Worm (Caenorhabditis elegans) whole organism, young adult: ENCODE results near the gene F59D12.2.

Experiments
- B0035.1 ChIP-seq: sonication (generic microtip); optimal IDR thresholded peaks from 2 replicates; lab custom pipeline; 2016; ENCODE audit warnings: missing genetic modification characterization, mild to moderate bottlenecking, missing compliant biosample characterization, missing genotype, missing genetic modification reagents
- bed-2 ChIP-seq: fragments of 200-800 bp; sonication (Bioruptor generic); IDR thresholded peaks from 2 replicates; pipeline ENCODE4 v1.3.6; 2022; ENCODE audit warnings: missing genetic modification reagents, missing genetic modification characterization, missing compliant biosample characterization
- hlh-12 ChIP-seq: sonication (generic microtip); optimal IDR thresholded peaks from 2 replicates; lab custom pipeline; 2016; ENCODE audit warnings: missing genetic modification characterization, missing compliant biosample characterization
- lin-35 ChIP-seq, 3 experiments: fragments of 150-350 bp in 2 of 3; sonication (generic microtip) in 1 of 3; optimal IDR thresholded peaks; 2 replicates each; lab custom pipeline; 2014 to 2018; ENCODE audit warnings: missing biosample characterization in 3 of 3, missing genetic modification characterization in 3 of 3, missing genetic modification reagents in 3 of 3

- TF ChIP-seq hlh-12 (tag; lab: Kevin White, UChicago) (no peak), B0035.1 (tag; lab: Kevin White, UChicago) (no peak), bed-2 (GFP tag; lab: Robert Waterston, UW) (no peak), lin-35 (GFP tag; optimal IDR thresholded peaks at IDR 0.05; lab: Kevin White, UChicago) (no peak)
Measured at ce11 chrX:15630790-15631204, 44.7 kb downstream of the F59D12.2 start.
